Worm (Caenorhabditis elegans) whole organism, L2 larva: ENCODE data around the gene gcp-2.1.

Experiments used
- C34F6.9 ChIP-seq: fragments of 150-350 bp; optimal IDR thresholded peaks from 2 replicates; lab custom pipeline; 2014; ENCODE audit warnings: missing biosample characterization, missing genetic modification characterization
- F13H6.1 ChIP-seq: sonication (generic microtip); optimal IDR thresholded peaks from 2 replicates; lab custom pipeline; 2016; ENCODE audit warnings: missing genetic modification characterization, missing compliant biosample characterization
- R02D3.7 ChIP-seq: fragments of 150-350 bp; optimal IDR thresholded peaks from 2 replicates; lab custom pipeline; 2014; ENCODE audit warnings: missing biosample characterization, missing genetic modification characterization
- Y55F3AM.14 ChIP-seq: fragments of 200-800 bp; sonication (Bioruptor generic); optimal IDR thresholded peaks from 2 replicates; lab custom pipeline; 2018; ENCODE audit warnings: mild to moderate bottlenecking, missing genetic modification characterization, missing compliant biosample characterization
- ZK546.5 ChIP-seq: sonication (generic microtip); optimal IDR thresholded peaks from 2 replicates; lab custom pipeline; 2017; ENCODE audit warnings: missing biosample characterization, missing genetic modification characterization
- alr-1 ChIP-seq: fragments of 150-350 bp; optimal IDR thresholded peaks from 2 replicates; lab custom pipeline; 2014; ENCODE audit warnings: missing biosample characterization, missing genetic modification characterization
- aly-2 ChIP-seq: fragments of 150-350 bp; optimal IDR thresholded peaks from 2 replicates; lab custom pipeline; 2014; ENCODE audit warnings: missing biosample characterization, missing genetic modification characterization
- ama-1 ChIP-seq: fragments of 150-350 bp; optimal IDR thresholded peaks from 2 replicates; lab custom pipeline; 2018; ENCODE audit warnings: inconsistent platforms
- blmp-1 ChIP-seq: sonication (generic microtip); optimal IDR thresholded peaks from 2 replicates; lab custom pipeline; 2017; ENCODE audit warnings: missing genetic modification characterization, mild to moderate bottlenecking, missing compliant biosample characterization, antibody characterized with exemption, moderate library complexity; ENCODE audit not compliant: insufficient read depth
- ceh-16 ChIP-seq: fragments of 150-350 bp; optimal IDR thresholded peaks from 2 replicates; lab custom pipeline; 2014; ENCODE audit warnings: missing biosample characterization, missing genetic modification characterization
- ceh-82 ChIP-seq: fragments of 150-350 bp; optimal IDR thresholded peaks from 2 replicates; lab custom pipeline; 2014; ENCODE audit warnings: missing biosample characterization, missing genetic modification characterization
- crh-2 ChIP-seq: sonication (generic microtip); optimal IDR thresholded peaks from 2 replicates; lab custom pipeline; 2017; ENCODE audit warnings: missing biosample characterization, missing genetic modification characterization
- dmd-4 ChIP-seq: sonication (generic microtip); optimal IDR thresholded peaks from 2 replicates; lab custom pipeline; 2017; ENCODE audit warnings: missing biosample characterization, missing genetic modification characterization
- egl-27 ChIP-seq: sonication (generic microtip); optimal IDR thresholded peaks from 3 replicates; lab custom pipeline; 2017; ENCODE audit warnings: missing biosample characterization, missing genetic modification reagents, missing genetic modification characterization
- fos-1 ChIP-seq: fragments of 150-350 bp; optimal IDR thresholded peaks from 2 replicates; lab custom pipeline; 2014; ENCODE audit warnings: missing biosample characterization, missing genetic modification characterization
- gmeb-1 ChIP-seq: fragments of 150-350 bp; optimal IDR thresholded peaks from 2 replicates; lab custom pipeline; 2014; ENCODE audit warnings: missing biosample characterization, missing genetic modification characterization
- lin-11 ChIP-seq: fragments of 150-350 bp; sonication (generic microtip); optimal IDR thresholded peaks from 2 replicates; lab custom pipeline; 2014; ENCODE audit warnings: missing biosample characterization, missing genetic modification characterization, inconsistent platforms, mixed read lengths
- lin-13 ChIP-seq: fragments of 150-350 bp; optimal IDR thresholded peaks from 2 replicates; lab custom pipeline; 2014; ENCODE audit warnings: missing biosample characterization, missing genetic modification reagents, missing genetic modification characterization
- lin-39 ChIP-seq: fragments of 150-350 bp; optimal IDR thresholded peaks from 2 replicates; lab custom pipeline; 2014; ENCODE audit warnings: missing biosample characterization, missing genetic modification reagents, missing genetic modification characterization
- lsy-2 ChIP-seq, 2 experiments: fragments of 150-350 bp in 1 of 2; sonication (generic microtip) in 1 of 2; optimal IDR thresholded peaks; 2 replicates each; lab custom pipeline; 2014 to 2017; ENCODE audit warnings: missing biosample characterization in 2 of 2, missing genetic modification characterization in 2 of 2
- mab-5 ChIP-seq: fragments of 150-350 bp; optimal IDR thresholded peaks from 2 replicates; lab custom pipeline; 2014; ENCODE audit warnings: missing biosample characterization, missing genetic modification characterization
- mbf-1 ChIP-seq: sonication (generic microtip); optimal IDR thresholded peaks from 2 replicates; lab custom pipeline; 2017; ENCODE audit warnings: missing biosample characterization, missing genetic modification characterization
- mdl-1 ChIP-seq, 2 experiments: fragments of 150-350 bp in 1 of 2; sonication (generic microtip) in 1 of 2; optimal IDR thresholded peaks; 2 replicates each; lab custom pipeline; 2017; ENCODE audit warnings: missing biosample characterization in 2 of 2, missing genetic modification characterization in 2 of 2
- nhr-10 ChIP-seq: sonication (generic microtip); optimal IDR thresholded peaks from 2 replicates; lab custom pipeline; 2017; ENCODE audit warnings: missing biosample characterization, missing genetic modification characterization
- nhr-11 ChIP-seq: fragments of 150-350 bp; optimal IDR thresholded peaks from 2 replicates; lab custom pipeline; 2014; ENCODE audit warnings: missing biosample characterization, missing genetic modification characterization
- nhr-12 ChIP-seq: fragments of 150-350 bp; optimal IDR thresholded peaks from 2 replicates; lab custom pipeline; 2014; ENCODE audit warnings: missing biosample characterization, missing genetic modification characterization
- nhr-129 ChIP-seq: fragments of 150-350 bp; optimal IDR thresholded peaks from 2 replicates; lab custom pipeline; 2014; ENCODE audit warnings: missing biosample characterization, missing genetic modification characterization
- nhr-21 ChIP-seq: fragments of 150-350 bp; optimal IDR thresholded peaks from 2 replicates; lab custom pipeline; 2014; ENCODE audit warnings: missing biosample characterization, missing genetic modification characterization
- nhr-23 ChIP-seq: fragments of 150-350 bp; optimal IDR thresholded peaks from 2 replicates; lab custom pipeline; 2014; ENCODE audit warnings: missing biosample characterization, missing genetic modification reagents, missing genetic modification characterization
- nhr-237 ChIP-seq: fragments of 150-350 bp; optimal IDR thresholded peaks from 2 replicates; lab custom pipeline; 2014; ENCODE audit warnings: missing biosample characterization, missing genetic modification characterization
- nhr-25 ChIP-seq: fragments of 150-350 bp; sonication (generic microtip); optimal IDR thresholded peaks from 3 replicates; lab custom pipeline; 2014; ENCODE audit warnings: missing biosample characterization, missing genetic modification characterization
- nhr-6 ChIP-seq: fragments of 150-350 bp; optimal IDR thresholded peaks from 2 replicates; lab custom pipeline; 2014; ENCODE audit warnings: missing biosample characterization, missing genetic modification characterization
- nhr-77 ChIP-seq: fragments of 150-350 bp; optimal IDR thresholded peaks from 2 replicates; lab custom pipeline; 2014; ENCODE audit warnings: missing biosample characterization, missing genetic modification characterization
- peb-1 ChIP-seq: fragments of 150-350 bp; optimal IDR thresholded peaks from 2 replicates; lab custom pipeline; 2014; ENCODE audit warnings: missing biosample characterization, missing genetic modification characterization
- sem-4 ChIP-seq: fragments of 150-350 bp; optimal IDR thresholded peaks from 2 replicates; lab custom pipeline; 2014; ENCODE audit warnings: missing biosample characterization, missing genetic modification reagents, missing genetic modification characterization
- skn-1 ChIP-seq: sonication (generic microtip); optimal IDR thresholded peaks from 2 replicates; lab custom pipeline; 2017; ENCODE audit warnings: missing biosample characterization, missing genetic modification characterization
- sma-3 ChIP-seq: sonication (generic microtip); optimal IDR thresholded peaks from 2 replicates; lab custom pipeline; 2016; ENCODE audit warnings: missing genetic modification reagents, missing genetic modification characterization, missing compliant biosample characterization
- sma-9 ChIP-seq, 2 experiments: fragments of 150-350 bp in 1 of 2; sonication (generic microtip) in 1 of 2; optimal IDR thresholded peaks; 2 replicates each; lab custom pipeline; 2014 to 2016; ENCODE audit warnings: missing genetic modification characterization in 2 of 2, mild to moderate bottlenecking in 1 of 2, missing biosample characterization in 1 of 2, missing compliant biosample characterization in 1 of 2, missing genetic modification reagents in 1 of 2, moderate library complexity in 1 of 2
- snpc-4 ChIP-seq: fragments of 150-350 bp; optimal IDR thresholded peaks from 2 replicates; lab custom pipeline; 2014; ENCODE audit warnings: missing biosample characterization, missing genetic modification characterization
- unc-39 ChIP-seq: fragments of 150-350 bp; optimal IDR thresholded peaks from 2 replicates; lab custom pipeline; 2014; ENCODE audit warnings: missing biosample characterization, missing genetic modification characterization
- unc-55 ChIP-seq: fragments of 150-350 bp; sonication (generic microtip); optimal IDR thresholded peaks from 3 replicates; lab custom pipeline; 2014; ENCODE audit warnings: missing biosample characterization, missing genetic modification reagents, missing genetic modification characterization
- unc-62 ChIP-seq: fragments of 150-350 bp; optimal IDR thresholded peaks from 2 replicates; lab custom pipeline; 2014; ENCODE audit warnings: missing biosample characterization, missing genetic modification reagents, missing genetic modification characterization
- zag-1 ChIP-seq: fragments of 150-350 bp; optimal IDR thresholded peaks from 2 replicates; lab custom pipeline; 2014; ENCODE audit warnings: missing biosample characterization, missing genetic modification characterization
- ztf-1 ChIP-seq: fragments of 200-800 bp; sonication (Bioruptor generic); conservative IDR thresholded peaks from 2 replicates; pipeline ENCODE4 v1.3.6; 2022; ENCODE audit warnings: missing genetic modification characterization, missing compliant biosample characterization
- ztf-11 ChIP-seq: sonication (generic microtip); optimal IDR thresholded peaks from 2 replicates; lab custom pipeline; 2017; ENCODE audit warnings: missing biosample characterization, missing genetic modification characterization
- ztf-4 ChIP-seq: fragments of 150-350 bp; optimal IDR thresholded peaks from 2 replicates; lab custom pipeline; 2014; ENCODE audit warnings: missing biosample characterization, missing genetic modification characterization

gcp-2.1 gene

ce11 chrX:324021-324420 is 22.4 kb downstream of the gcp-2.1 start:
- no peak for TF ChIP-seq nhr-237 (tag; lab: Kevin White, UChicago)
- TF ChIP-seq ztf-4 = no peak
- TF ChIP-seq sem-4 (tag; lab: Kevin White, UChicago) = peak; percentile 12
- no peak for TF ChIP-seq nhr-6 (tag; lab: Kevin White, UChicago)
- TF ChIP-seq fos-1 = peak; percentile 54
- TF ChIP-seq nhr-12 (tag; lab: Kevin White, UChicago) = no peak
- peak; percentile 20 for TF ChIP-seq nhr-21 (tag; lab: Kevin White, UChicago)
- TF ChIP-seq lin-13 (GFP tag; lab: Kevin White, UChicago) = peak; percentile 42
- TF ChIP-seq mdl-1 (tag; optimal IDR thresholded peaks at IDR 0.05; lab: Kevin White, UChicago) = peak; percentile 84 to 96
- peak; percentile 53 for TF ChIP-seq F13H6.1
- no peak for TF ChIP-seq nhr-23 (tag; lab: Kevin White, UChicago)
- TF ChIP-seq ama-1 = peak; percentile 7
- no peak for TF ChIP-seq ZK546.5 (tag; lab: Kevin White, UChicago)
- no peak for TF ChIP-seq peb-1 (tag; lab: Kevin White, UChicago)
- peak; percentile 72 for TF ChIP-seq lin-11 (tag; lab: Kevin White, UChicago)
- TF ChIP-seq unc-55 = peak; percentile 72
- no peak for TF ChIP-seq dmd-4
- peak; percentile 22 for TF ChIP-seq egl-27 (tag; lab: Kevin White, UChicago)
- no peak for TF ChIP-seq aly-2
- peak; percentile 83 for TF ChIP-seq C34F6.9 (tag; lab: Kevin White, UChicago)
- TF ChIP-seq nhr-77 (tag; lab: Kevin White, UChicago) = no peak
- no peak for TF ChIP-seq nhr-25 (tag; lab: Kevin White, UChicago)
- TF ChIP-seq sma-9 (GFP tag; optimal IDR thresholded peaks at IDR 0.05; lab: Kevin White, UChicago) = peak; percentile 64
- no peak for TF ChIP-seq sma-9 (tag; optimal IDR thresholded peaks at IDR 0.05; lab: Kevin White, UChicago)
- peak; percentile 77 for TF ChIP-seq nhr-129 (tag; lab: Kevin White, UChicago)
- peak; percentile 46 for TF ChIP-seq zag-1
- peak; percentile 87 for TF ChIP-seq crh-2 (tag; lab: Kevin White, UChicago)
- peak in 1 of 2 experiments; percentile 67 for TF ChIP-seq lsy-2 (tag; optimal IDR thresholded peaks at IDR 0.05; lab: Kevin White, UChicago)

ce11 chrX:325597-326161 is 24.0 kb downstream of the gcp-2.1 start, which contains the start of gene M02E1.1:
M02E1.1 (plus strand) TSS chrX:326111.
- no peak for TF ChIP-seq nhr-237 (tag; lab: Kevin White, UChicago)
- peak; percentile 8 for TF ChIP-seq F13H6.1
- peak; percentile 8 for TF ChIP-seq lin-13 (GFP tag; lab: Kevin White, UChicago)
- TF ChIP-seq snpc-4 (tag; lab: Kevin White, UChicago) = no peak
- peak; percentile 40 for TF ChIP-seq fos-1
- no peak for TF ChIP-seq mab-5 (tag; lab: Kevin White, UChicago)
- no peak for TF ChIP-seq skn-1
- TF ChIP-seq ZK546.5 (tag; lab: Kevin White, UChicago) = no peak
- TF ChIP-seq ama-1 = no peak
- peak; percentile 26 for TF ChIP-seq crh-2 (tag; lab: Kevin White, UChicago)
- no peak for TF ChIP-seq mbf-1
- no peak for TF ChIP-seq nhr-21 (tag; lab: Kevin White, UChicago)
- peak; percentile 54 for TF ChIP-seq C34F6.9 (tag; lab: Kevin White, UChicago)
- TF ChIP-seq mdl-1 (tag; optimal IDR thresholded peaks at IDR 0.05; lab: Kevin White, UChicago) = no peak
- no peak for TF ChIP-seq R02D3.7 (tag; lab: Kevin White, UChicago)
- no peak for TF ChIP-seq lin-11 (tag; lab: Kevin White, UChicago)
- TF ChIP-seq ceh-82 (tag; lab: Kevin White, UChicago) = no peak
- TF ChIP-seq dmd-4 = no peak
- TF ChIP-seq Y55F3AM.14 (GFP tag; lab: Kevin White, UChicago) = no peak
- no peak for TF ChIP-seq ztf-4
- no peak for TF ChIP-seq unc-39 (tag; lab: Kevin White, UChicago)
- peak; percentile 43 for TF ChIP-seq unc-55
- no peak for TF ChIP-seq alr-1 (tag; lab: Kevin White, UChicago)
- TF ChIP-seq ztf-1 (GFP tag; lab: Robert Waterston, UW) = no peak
- no peak for TF ChIP-seq zag-1
- no peak for TF ChIP-seq blmp-1 (tag; lab: Kevin White, UChicago)
- TF ChIP-seq nhr-11 (tag; lab: Kevin White, UChicago) = no peak
- TF ChIP-seq unc-62 (GFP tag; lab: Kevin White, UChicago) = no peak
- TF ChIP-seq lin-39 = no peak
- TF ChIP-seq nhr-77 (tag; lab: Kevin White, UChicago) = no peak
- no peak for TF ChIP-seq sma-9 (GFP tag; optimal IDR thresholded peaks at IDR 0.05; lab: Kevin White, UChicago)
- no peak for TF ChIP-seq sma-9 (tag; optimal IDR thresholded peaks at IDR 0.05; lab: Kevin White, UChicago)
- TF ChIP-seq sma-3 (GFP tag; lab: Kevin White, UChicago) = no peak
- no peak for TF ChIP-seq ztf-11 (tag; lab: Kevin White, UChicago)
- no peak for TF ChIP-seq nhr-10 (tag; lab: Kevin White, UChicago)
- no peak for TF ChIP-seq nhr-6 (tag; lab: Kevin White, UChicago)
- no peak for TF ChIP-seq egl-27 (tag; lab: Kevin White, UChicago)
- TF ChIP-seq nhr-25 (tag; lab: Kevin White, UChicago) = peak; percentile 18
- no peak for TF ChIP-seq nhr-12 (tag; lab: Kevin White, UChicago)
- TF ChIP-seq ceh-16 (tag; lab: Kevin White, UChicago) = no peak
- TF ChIP-seq gmeb-1 (tag; lab: Kevin White, UChicago) = peak; percentile 24
- TF ChIP-seq lsy-2 (tag; optimal IDR thresholded peaks at IDR 0.05; lab: Kevin White, UChicago) = peak in 1 of 2 experiments; percentile 48
- TF ChIP-seq nhr-23 (tag; lab: Kevin White, UChicago) = no peak
- peak; percentile 32 for TF ChIP-seq nhr-129 (tag; lab: Kevin White, UChicago)
